Worm (Caenorhabditis elegans) whole organism, L4/young adult: ENCODE results near the gene gfi-3.
A peak's percentile ranks its signal among the peaks of the same experiment; 100 is the strongest.

ENCODE experiments used
- W03F9.2 ChIP-seq: fragments of 150-350 bp; optimal IDR thresholded peaks from 2 replicates; lab custom pipeline; 2014; ENCODE audit warnings: missing biosample characterization, missing genetic modification characterization
- dao-5 ChIP-seq: sonication (generic microtip); optimal IDR thresholded peaks from 2 replicates; lab custom pipeline; 2016; ENCODE audit warnings: missing genotype, missing genetic modification characterization, moderate library complexity, missing compliant biosample characterization
- him-1 ChIP-seq: sonication (generic microtip); optimal IDR thresholded peaks from 2 replicates; lab custom pipeline; 2016; ENCODE audit warnings: missing genotype, missing genetic modification reagents, missing genetic modification characterization, missing compliant biosample characterization

Gene gfi-3

ce11 chrX:14473740-14474139 lies 6.6 kb upstream of the gfi-3 start, which contains the start of gene M163.5:
Gene M163.5, plus strand, starts transcription at chrX:14474040.
- TF ChIP-seq W03F9.2 = no peak
- TF ChIP-seq him-1 (tag; lab: Kevin White, UChicago) = no peak
- TF ChIP-seq dao-5 = no peak

DNA sequence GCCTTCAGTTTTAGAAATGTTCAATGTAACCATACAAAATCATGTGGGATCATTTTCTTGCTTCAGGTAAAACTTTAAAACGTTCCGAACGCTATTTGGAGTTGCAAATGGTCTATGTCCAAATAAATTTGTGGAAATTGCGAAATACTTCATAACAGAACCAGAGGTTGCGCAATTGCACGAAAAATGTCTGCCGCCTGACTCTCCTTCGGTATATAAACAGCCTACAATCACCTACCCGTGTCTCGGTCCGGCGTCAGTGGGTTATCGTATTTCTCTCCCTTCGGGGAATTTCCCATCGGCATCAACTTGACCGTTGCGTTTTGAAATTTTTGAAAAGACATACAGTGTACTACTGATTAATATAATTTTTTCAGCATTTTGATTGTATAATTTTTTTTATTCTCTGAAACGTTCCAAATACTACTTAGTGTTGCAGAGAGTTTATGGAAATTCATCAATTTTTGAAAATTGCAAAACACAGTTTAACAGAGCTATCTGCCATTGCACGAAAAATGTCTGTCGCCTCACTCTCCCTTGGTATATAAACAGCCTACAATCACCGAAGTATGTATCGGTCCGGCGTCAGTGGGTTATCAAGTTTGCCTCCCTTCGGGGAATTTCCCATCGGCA lies 3.6 kb upstream of the gfi-3 start:
- TF ChIP-seq dao-5 (peak; percentile 4), him-1 (tag; lab: Kevin White, UChicago) (no peak), W03F9.2 (peak; percentile 20)

DNA sequence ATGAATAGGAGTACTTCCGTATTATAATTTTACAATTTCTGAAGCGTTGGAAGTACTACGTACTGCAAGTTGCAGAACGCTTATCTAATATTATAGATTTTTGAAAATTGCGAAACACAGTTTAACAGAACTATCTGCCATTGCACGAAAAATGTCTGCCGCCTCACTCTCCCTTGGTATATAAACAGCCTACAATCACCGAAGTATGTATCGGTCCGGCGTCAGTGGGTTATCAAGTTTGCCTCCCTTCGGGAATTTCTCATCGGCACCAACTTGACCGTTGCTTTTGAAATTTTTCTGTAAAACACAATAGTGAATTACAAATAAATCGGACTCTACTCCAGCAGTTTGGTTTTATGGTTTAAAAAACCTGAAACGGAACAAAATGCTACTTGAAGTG lies 3.0 kb upstream of the gfi-3 start:
- TF ChIP-seq W03F9.2 (no peak), dao-5 (no peak), him-1 (tag; lab: Kevin White, UChicago) (no peak)

DNA sequence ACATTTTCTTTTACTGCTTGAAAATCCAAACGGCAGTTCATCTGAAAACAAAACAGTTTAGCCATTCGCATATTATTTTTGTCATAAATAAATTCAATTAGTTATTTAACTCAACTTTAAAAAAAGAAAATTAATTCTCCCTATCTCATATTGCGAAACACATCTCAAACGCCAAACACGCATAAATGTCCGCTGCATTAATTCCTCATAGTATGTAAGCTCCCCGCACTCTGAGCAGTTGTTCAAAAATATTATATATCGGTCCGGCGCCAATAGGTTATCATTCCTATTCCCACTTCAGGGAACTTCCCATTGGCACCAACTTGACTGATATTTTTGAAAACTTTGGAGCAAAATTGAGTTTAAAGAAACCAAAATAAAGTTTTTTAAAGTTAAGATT lies 2.2 kb upstream of the gfi-3 start:
- TF ChIP-seq him-1 (tag; lab: Kevin White, UChicago) (no peak), dao-5 (no peak), W03F9.2 (no peak)

DNA sequence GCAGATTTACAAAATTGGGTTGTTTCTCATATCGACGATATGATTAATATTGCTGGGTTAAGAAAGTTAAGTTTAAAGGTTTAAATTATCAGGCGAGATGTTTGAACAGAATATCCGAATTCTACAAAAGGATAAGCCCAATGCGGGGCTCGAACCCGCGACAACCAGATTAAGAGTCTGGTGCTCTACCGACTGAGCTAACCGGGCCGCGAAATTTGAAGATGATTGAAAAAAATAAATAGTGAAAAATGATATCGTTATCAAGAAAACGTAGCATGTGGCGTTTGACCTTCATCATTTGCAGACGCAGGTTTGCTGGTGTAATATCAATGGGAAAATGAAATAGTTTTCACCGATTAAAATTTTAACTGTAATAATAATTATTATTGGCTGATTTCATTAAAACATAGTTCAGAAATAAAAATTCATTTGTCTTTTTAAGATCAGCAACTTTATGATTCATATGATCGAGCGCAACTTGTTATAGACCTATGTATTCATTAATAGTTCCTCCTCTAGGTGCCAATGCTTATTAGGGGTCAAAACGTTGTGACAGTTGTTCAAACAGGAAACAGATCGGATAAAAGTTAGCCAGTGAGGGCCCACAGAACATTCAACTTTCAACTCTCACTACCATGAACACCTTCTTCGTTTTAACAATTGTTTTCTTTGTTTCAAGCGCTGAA lies 1.5 kb upstream of the gfi-3 start, which contains the start of gene M163.11:
M163.11 (plus strand) TSS at position 636 of the 686 bp plus-strand sequence.
- TF ChIP-seq dao-5 (peak; percentile 48), W03F9.2 (no peak)

- TF ChIP-seq dao-5 (no peak), him-1 (tag; lab: Kevin White, UChicago) (no peak), W03F9.2 (no peak)
Measured at ce11 chrX:14481637-14482036, 1.3 kb downstream of the gfi-3 start.

- no peak for TF ChIP-seq W03F9.2
- TF ChIP-seq him-1 (tag; lab: Kevin White, UChicago) = no peak
- no peak for TF ChIP-seq dao-5
Measured at ce11 chrX:14484827-14485226, 4.5 kb downstream of the gfi-3 start, which contains the start of gene M163.8. Gene M163.8, plus strand, starts transcription at chrX:14485127.

DNA sequence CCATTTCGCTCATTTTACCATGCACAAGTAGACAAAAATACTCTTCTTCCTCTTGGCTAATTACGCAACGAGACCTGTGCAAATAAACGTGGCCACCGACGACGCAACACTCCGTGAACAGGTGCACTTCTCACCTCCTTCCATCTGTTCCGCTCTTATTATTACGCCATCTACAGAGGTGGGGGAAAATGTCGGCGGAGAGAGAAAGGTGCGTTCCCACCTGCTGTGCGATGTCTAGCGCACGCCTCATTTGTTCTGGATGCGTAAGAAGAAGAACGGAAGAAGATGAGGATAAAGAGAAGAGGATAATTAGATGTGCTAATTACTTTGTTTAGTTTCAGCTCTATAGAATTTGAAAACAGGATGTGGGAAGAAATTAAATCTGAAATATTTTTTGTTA lies 6.1 kb downstream of the gfi-3 start:
- TF ChIP-seq dao-5 (no peak), him-1 (tag; lab: Kevin White, UChicago) (no peak), W03F9.2 (no peak)

DNA sequence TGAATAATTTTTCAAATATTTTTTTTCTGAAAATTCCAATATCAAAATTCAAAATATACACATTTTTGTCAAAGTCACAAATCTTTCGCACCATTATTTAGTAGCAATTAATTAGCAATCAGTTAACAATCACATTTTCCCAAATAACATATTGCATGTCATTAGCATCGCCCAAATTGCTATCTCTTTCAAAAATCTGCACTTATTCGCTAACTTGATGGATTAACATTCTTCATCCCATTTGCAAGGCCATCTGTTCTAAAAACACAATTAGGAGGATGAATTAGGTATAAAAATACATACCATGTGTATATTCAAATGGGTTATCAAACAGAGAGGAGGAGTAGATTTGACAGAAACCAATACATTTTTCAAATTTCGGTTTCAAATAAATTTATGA lies 7.0 kb downstream of the gfi-3 start:
- no peak for TF ChIP-seq him-1 (tag; lab: Kevin White, UChicago)

- TF ChIP-seq dao-5 = no peak
- TF ChIP-seq him-1 (tag; lab: Kevin White, UChicago) = no peak
- TF ChIP-seq W03F9.2 = no peak
Measured at ce11 chrX:14487832-14488231, 7.5 kb downstream of the gfi-3 start.

DNA sequence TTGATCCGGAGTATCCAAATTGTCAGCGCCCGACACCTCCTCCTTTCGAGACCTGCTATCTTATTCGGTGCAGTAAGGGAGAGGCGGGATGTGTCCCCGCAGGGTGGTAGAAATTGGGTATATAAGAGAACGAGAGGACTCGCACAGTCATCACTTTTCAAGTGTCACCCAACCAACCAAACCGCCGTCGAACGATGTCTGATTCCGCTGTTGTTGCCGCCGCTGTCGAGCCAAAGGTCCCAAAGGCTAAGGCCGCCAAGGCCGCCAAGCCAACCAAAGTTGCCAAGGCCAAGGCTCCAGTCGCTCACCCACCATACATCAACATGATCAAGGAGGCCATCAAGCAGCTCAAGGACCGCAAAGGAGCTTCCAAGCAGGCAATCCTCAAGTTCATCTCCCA lies 9.6 kb downstream of the gfi-3 start, which contains the start of gene his-24:
his-24 (plus strand) TSS at position 150 of the 400 bp plus-strand sequence.
- TF ChIP-seq him-1 (tag; lab: Kevin White, UChicago) (no peak), W03F9.2 (no peak), dao-5 (no peak)

- no peak for TF ChIP-seq him-1 (tag; lab: Kevin White, UChicago)
- no peak for TF ChIP-seq dao-5
Measured at ce11 chrX:14490486-14490885, 10.1 kb downstream of the gfi-3 start.

DNA sequence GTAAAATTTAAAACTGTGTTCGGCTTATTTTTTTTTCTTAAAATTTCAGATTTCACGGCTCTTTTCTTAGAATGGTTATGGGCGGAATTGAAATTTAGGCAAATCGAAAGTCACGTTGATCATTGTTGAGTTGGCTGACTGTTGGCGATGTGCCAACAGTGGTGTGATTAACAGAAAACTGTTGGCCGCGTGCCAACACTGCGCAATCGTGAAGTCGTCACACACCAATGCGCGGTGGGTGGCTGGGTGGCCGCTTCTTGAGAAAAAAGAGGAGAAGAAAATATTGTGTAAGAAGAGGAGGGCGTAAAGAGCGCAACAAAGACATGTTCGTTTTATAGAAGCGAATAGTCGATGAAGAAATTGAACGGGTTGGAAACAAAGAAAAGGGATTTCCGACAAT lies 10.7 kb downstream of the gfi-3 start:
- no peak for TF ChIP-seq him-1 (tag; lab: Kevin White, UChicago)
- no peak for TF ChIP-seq W03F9.2
- no peak for TF ChIP-seq dao-5

ce11 chrX:14492441-14492840 lies 12.1 kb downstream of the gfi-3 start:
- TF ChIP-seq him-1 (tag; lab: Kevin White, UChicago) = no peak
- no peak for TF ChIP-seq dao-5
- TF ChIP-seq W03F9.2 = no peak

- TF ChIP-seq W03F9.2 (no peak), dao-5 (no peak), him-1 (tag; lab: Kevin White, UChicago) (no peak)
Measured at ce11 chrX:14495075-14495474, 14.7 kb downstream of the gfi-3 start.

ce11 chrX:14495785-14496184 lies 15.4 kb downstream of the gfi-3 start, which contains the start of gene ztf-14:
Gene ztf-14, plus strand, starts transcription at chrX:14496085.
- TF ChIP-seq dao-5 = no peak
- no peak for TF ChIP-seq W03F9.2
- no peak for TF ChIP-seq him-1 (tag; lab: Kevin White, UChicago)
